Fruit fly (Drosophila melanogaster) whole organism, prepupa: ENCODE results near the gene CG9616.

ENCODE experiments used
- Blimp-1 ChIP-seq: fragments of 200-800 bp; sonication (Bioruptor generic); optimal IDR thresholded peaks from 3 replicates; lab custom pipeline; 2017; ENCODE audit warnings: missing biosample characterization, missing genetic modification characterization, mild to moderate bottlenecking, moderate library complexity, missing genetic modification reagents
- CG10631 ChIP-seq: fragments of 200-800 bp; sonication (Bioruptor generic); optimal IDR thresholded peaks from 2 replicates; lab custom pipeline; 2016; ENCODE audit warnings: missing biosample characterization, missing genetic modification characterization
- CG10669 ChIP-seq: fragments of 200-800 bp; sonication (Bioruptor generic); optimal IDR thresholded peaks from 3 replicates; lab custom pipeline; 2018; ENCODE audit warnings: missing biosample characterization, mild to moderate bottlenecking, missing genetic modification characterization, moderate library complexity
- CG11294 ChIP-seq: fragments of 200-800 bp; sonication (Bioruptor generic); IDR thresholded peaks from 2 replicates; pipeline ENCODE4 v1.3.6; 2022; ENCODE audit warnings: missing biosample characterization, missing genetic modification characterization
- CG11902 ChIP-seq: fragments of 200-800 bp; sonication (Bioruptor generic); optimal IDR thresholded peaks from 3 replicates; lab custom pipeline; 2016; ENCODE audit warnings: missing biosample characterization, missing genetic modification characterization
- CG15336 ChIP-seq: fragments of 200-800 bp; sonication (Bioruptor generic); IDR thresholded peaks from 2 replicates; pipeline ENCODE4 v1.3.6; 2022; ENCODE audit warnings: missing biosample characterization, missing genetic modification characterization
- CG32006 ChIP-seq: fragments of 200-800 bp; sonication (Bioruptor generic); optimal IDR thresholded peaks from 3 replicates; lab custom pipeline; 2017; ENCODE audit warnings: missing biosample characterization, mild to moderate bottlenecking, missing genetic modification characterization
- CG34406 ChIP-seq: fragments of 200-800 bp; sonication (Bioruptor generic); optimal IDR thresholded peaks from 3 replicates; lab custom pipeline; 2016; ENCODE audit warnings: missing biosample characterization, missing genetic modification characterization
- CG3919 ChIP-seq: fragments of 200-800 bp; sonication (Bioruptor generic); optimal IDR thresholded peaks from 3 replicates; lab custom pipeline; 2016; ENCODE audit warnings: missing biosample characterization, missing genetic modification characterization
- CG4318 ChIP-seq: fragments of 200-800 bp; sonication (Bioruptor generic); optimal IDR thresholded peaks from 3 replicates; lab custom pipeline; 2017; ENCODE audit warnings: missing biosample characterization, mild to moderate bottlenecking, missing genetic modification characterization
- CG6276 ChIP-seq: fragments of 200-800 bp; sonication (Bioruptor generic); optimal IDR thresholded peaks from 2 replicates; lab custom pipeline; 2017; ENCODE audit warnings: missing biosample characterization, mild to moderate bottlenecking, missing genetic modification characterization
- CG6792 ChIP-seq: fragments of 200-800 bp; sonication (Bioruptor generic); optimal IDR thresholded peaks from 3 replicates; lab custom pipeline; 2016; ENCODE audit warnings: missing biosample characterization, missing genetic modification characterization
- CG6808 ChIP-seq: fragments of 200-800 bp; sonication (Bioruptor generic); optimal IDR thresholded peaks from 3 replicates; lab custom pipeline; 2017; ENCODE audit warnings: missing biosample characterization, missing genetic modification characterization, mild to moderate bottlenecking, moderate library complexity, missing genetic modification reagents
- CG6854 ChIP-seq: fragments of 200-800 bp; sonication (Bioruptor generic); optimal IDR thresholded peaks from 2 replicates; lab custom pipeline; 2017; ENCODE audit warnings: missing biosample characterization, mild to moderate bottlenecking, missing genetic modification characterization
- CG8119 ChIP-seq: fragments of 200-800 bp; sonication (Bioruptor generic); IDR thresholded peaks from 3 replicates; pipeline ENCODE4 v1.3.6; 2022; ENCODE audit warnings: missing biosample characterization, missing genetic modification characterization
- CG8632 ChIP-seq: fragments of 200-800 bp; sonication (Bioruptor generic); optimal IDR thresholded peaks from 3 replicates; lab custom pipeline; 2016; ENCODE audit warnings: missing biosample characterization, missing genetic modification characterization
- Eip75B ChIP-seq: fragments of 200-800 bp; sonication (Bioruptor generic); optimal IDR thresholded peaks from 3 replicates; lab custom pipeline; 2016; ENCODE audit warnings: missing biosample characterization, missing genetic modification characterization
- Eip78C ChIP-seq: fragments of 200-800 bp; sonication (Bioruptor generic); peaks from one replicate; lab custom pipeline; 2016; ENCODE audit warnings: missing biosample characterization, missing genetic modification characterization
- Eip93F ChIP-seq: fragments of 200-800 bp; sonication (Bioruptor generic); optimal IDR thresholded peaks from 2 replicates; lab custom pipeline; 2016; ENCODE audit warnings: missing biosample characterization, mild to moderate bottlenecking, missing genetic modification characterization
- Ets96B ChIP-seq: fragments of 200-800 bp; optimal IDR thresholded peaks from 2 replicates; lab custom pipeline; 2019; ENCODE audit warnings: missing biosample characterization, mild to moderate bottlenecking, missing genetic modification characterization, moderate library complexity
- Gug ChIP-seq: fragments of 200-800 bp; sonication (Bioruptor generic); IDR thresholded peaks from 2 replicates; pipeline ENCODE4 v1.3.6; 2022; ENCODE audit warnings: missing biosample characterization, missing genetic modification characterization
- Hr38 ChIP-seq: sonication (Bioruptor generic); optimal IDR thresholded peaks from 2 replicates; lab custom pipeline; 2016; ENCODE audit warnings: missing biosample characterization, missing genetic modification characterization
- Hr39 ChIP-seq: fragments of 200-800 bp; sonication (Bioruptor generic); optimal IDR thresholded peaks from 2 replicates; lab custom pipeline; 2016; ENCODE audit warnings: missing biosample characterization, missing genetic modification characterization
- Hr4 ChIP-seq: fragments of 200-800 bp; sonication (Bioruptor generic); optimal IDR thresholded peaks from 3 replicates; lab custom pipeline; 2016; ENCODE audit warnings: missing biosample characterization, missing genetic modification characterization
- Met ChIP-seq: fragments of 200-800 bp; sonication (Bioruptor generic); optimal IDR thresholded peaks from 3 replicates; lab custom pipeline; 2016; ENCODE audit warnings: missing biosample characterization, missing genetic modification characterization
- OdsH ChIP-seq: fragments of 200-800 bp; sonication (Bioruptor generic); optimal IDR thresholded peaks from 3 replicates; lab custom pipeline; 2016; ENCODE audit warnings: missing biosample characterization, missing genetic modification characterization
- Sox102F ChIP-seq: fragments of 200-800 bp; sonication (Bioruptor generic); optimal IDR thresholded peaks from 2 replicates; lab custom pipeline; 2016; ENCODE audit warnings: missing biosample characterization, mild to moderate bottlenecking, missing genetic modification characterization
- Sox15 ChIP-seq: fragments of 200-800 bp; sonication (Bioruptor generic); optimal IDR thresholded peaks from 3 replicates; lab custom pipeline; 2016; ENCODE audit warnings: missing biosample characterization, missing genetic modification characterization
- achi ChIP-seq: fragments of 200-800 bp; sonication (Bioruptor generic); optimal IDR thresholded peaks from 3 replicates; lab custom pipeline; 2016; ENCODE audit warnings: missing biosample characterization, missing genetic modification characterization
- acj6 ChIP-seq: fragments of 200-800 bp; sonication (Bioruptor generic); optimal IDR thresholded peaks from 3 replicates; lab custom pipeline; 2016; ENCODE audit warnings: missing biosample characterization, missing genetic modification characterization
- cyc ChIP-seq: fragments of 200-800 bp; sonication (Bioruptor generic); optimal IDR thresholded peaks from 3 replicates; lab custom pipeline; 2016; ENCODE audit warnings: missing biosample characterization, missing genetic modification characterization
- dac ChIP-seq: fragments of 200-800 bp; sonication (Bioruptor generic); optimal IDR thresholded peaks from 2 replicates; lab custom pipeline; 2017; ENCODE audit warnings: missing biosample characterization, mild to moderate bottlenecking, missing genetic modification characterization
- dsx ChIP-seq: fragments of 200-800 bp; optimal IDR thresholded peaks from 3 replicates; lab custom pipeline; 2019; ENCODE audit warnings: missing biosample characterization, mild to moderate bottlenecking, missing genetic modification characterization, moderate library complexity; ENCODE audit not compliant: poor library complexity, severe bottlenecking
- eg ChIP-seq: fragments of 200-800 bp; sonication (Bioruptor generic); IDR thresholded peaks from 3 replicates; pipeline ENCODE4 v1.3.6; 2022; ENCODE audit warnings: missing biosample characterization, missing genetic modification characterization
- fd59A ChIP-seq: fragments of 200-800 bp; sonication (Bioruptor generic); optimal IDR thresholded peaks from 2 replicates; lab custom pipeline; 2017; ENCODE audit warnings: missing biosample characterization, mild to moderate bottlenecking, missing genetic modification characterization, missing genetic modification reagents
- fd85E ChIP-seq: fragments of 200-800 bp; sonication (Bioruptor generic); optimal IDR thresholded peaks from 3 replicates; lab custom pipeline; 2016; ENCODE audit warnings: missing biosample characterization, missing genetic modification characterization
- fkh ChIP-seq: fragments of 200-800 bp; sonication (Bioruptor generic); optimal IDR thresholded peaks from 3 replicates; lab custom pipeline; 2017; ENCODE audit warnings: missing biosample characterization, mild to moderate bottlenecking, missing genetic modification characterization, moderate library complexity
- lz ChIP-seq: fragments of 200-800 bp; sonication (Bioruptor generic); optimal IDR thresholded peaks from 3 replicates; lab custom pipeline; 2016; ENCODE audit warnings: missing biosample characterization, missing genetic modification characterization
- svp ChIP-seq: fragments of 200-800 bp; sonication (Bioruptor generic); peaks from one replicate; lab custom pipeline; 2016; ENCODE audit warnings: missing biosample characterization, missing genetic modification characterization
- topi ChIP-seq: fragments of 200-800 bp; sonication (Bioruptor generic); optimal IDR thresholded peaks from 3 replicates; lab custom pipeline; 2016; ENCODE audit warnings: missing biosample characterization, missing genetic modification characterization
- vri ChIP-seq: fragments of 200-800 bp; sonication (Bioruptor generic); optimal IDR thresholded peaks from 3 replicates; lab custom pipeline; 2016; ENCODE audit warnings: missing biosample characterization, mild to moderate bottlenecking, missing genetic modification characterization

Gene CG9616

DNA sequence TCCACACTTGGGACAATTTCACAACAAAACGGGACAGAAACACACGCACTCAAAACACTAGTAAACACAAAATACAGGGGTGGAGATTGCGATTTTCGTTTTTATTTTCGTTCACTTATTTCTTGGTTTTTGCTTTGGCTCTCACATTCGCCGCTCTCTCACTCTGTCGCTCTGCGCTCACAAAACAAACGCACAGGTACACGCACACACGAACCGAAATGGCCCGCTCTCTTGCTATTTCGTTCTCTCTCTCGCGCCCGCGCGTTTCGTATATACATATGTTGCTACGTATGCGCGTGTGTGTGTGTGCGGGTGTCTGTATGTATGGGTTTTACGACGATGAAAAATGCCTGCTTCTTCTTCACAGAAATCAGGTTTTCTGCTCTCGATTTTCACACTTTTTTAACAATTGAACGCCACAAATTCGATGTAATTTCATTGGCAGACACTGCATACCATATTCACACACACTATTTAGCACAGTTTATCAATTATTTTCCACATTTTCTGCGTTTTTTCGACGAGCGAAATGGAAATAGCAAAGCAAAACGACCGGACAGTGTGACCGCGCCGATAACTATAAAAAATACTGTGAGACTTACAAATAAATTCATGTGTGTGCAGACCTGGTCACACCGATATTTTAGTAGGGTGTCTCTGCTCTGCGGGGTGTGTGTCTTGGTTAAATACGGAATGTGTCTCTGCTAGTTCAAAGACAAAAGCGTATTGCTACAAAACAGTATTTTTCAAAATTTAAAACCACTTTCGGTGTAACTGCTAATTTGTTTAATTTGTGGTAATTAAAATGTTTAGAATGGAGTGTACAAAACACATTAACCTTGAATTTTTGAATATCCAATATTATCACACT lies 41.3 kb upstream of the CG9616 start, which contains the start of gene trx (continued):
- no peak for TF ChIP-seq Blimp-1 (GFP tag; lab: Kevin White, UChicago)
- TF ChIP-seq CG8632 (GFP tag; lab: Kevin White, UChicago): no peak
- no peak for TF ChIP-seq fkh (GFP tag; lab: Kevin White, UChicago)
- TF ChIP-seq Sox15 (GFP tag; lab: Kevin White, UChicago): no peak
- no peak for TF ChIP-seq CG11294 (GFP tag; lab: Robert Waterston, UW)
- TF ChIP-seq CG6792 (GFP tag; lab: Kevin White, UChicago): no peak
- peak; percentile 60 for TF ChIP-seq CG6854 (GFP tag; lab: Kevin White, UChicago)
- no peak for TF ChIP-seq Gug
- peak; percentile 30 for TF ChIP-seq Eip75B (GFP tag; lab: Kevin White, UChicago)
- no peak for TF ChIP-seq dac (GFP tag; lab: Kevin White, UChicago)
- no peak for TF ChIP-seq eg (GFP tag; lab: Robert Waterston, UW)
- no peak for TF ChIP-seq acj6
- TF ChIP-seq CG11902 (GFP tag; lab: Kevin White, UChicago): no peak
- TF ChIP-seq Sox102F: peak; percentile 41
- no peak for TF ChIP-seq cyc (GFP tag; lab: Kevin White, UChicago)
- TF ChIP-seq topi (GFP tag; lab: Kevin White, UChicago): no peak
- peak; percentile 44 for TF ChIP-seq vri (GFP tag; lab: Kevin White, UChicago)
- peak; percentile 33 for TF ChIP-seq Eip78C (GFP tag; lab: Kevin White, UChicago)
- peak; percentile 37 for TF ChIP-seq dsx (GFP tag; lab: Kevin White, UChicago)
- TF ChIP-seq fd85E (GFP tag; lab: Kevin White, UChicago): no peak
- TF ChIP-seq CG6808: no peak
- TF ChIP-seq CG32006 (GFP tag; lab: Kevin White, UChicago): no peak
- TF ChIP-seq OdsH (GFP tag; lab: Kevin White, UChicago): no peak
- no peak for TF ChIP-seq CG8119 (GFP tag; lab: Robert Waterston, UW)
- peak; percentile 1 for TF ChIP-seq CG3919 (GFP tag; lab: Kevin White, UChicago)
- TF ChIP-seq CG10631 (GFP tag; lab: Kevin White, UChicago): no peak
- TF ChIP-seq CG34406 (GFP tag; lab: Kevin White, UChicago): no peak
- TF ChIP-seq CG10669 (GFP tag; lab: Kevin White, UChicago): no peak
- TF ChIP-seq fd59A (GFP tag; lab: Kevin White, UChicago): no peak
- no peak for TF ChIP-seq CG15336 (GFP tag; lab: Robert Waterston, UW)
- TF ChIP-seq Hr38 (GFP tag; lab: Kevin White, UChicago): no peak
- TF ChIP-seq Eip93F (GFP tag; lab: Kevin White, UChicago): no peak
- TF ChIP-seq achi: no peak
- TF ChIP-seq CG6276 (GFP tag; lab: Kevin White, UChicago): no peak
- TF ChIP-seq CG4318: no peak

DNA sequence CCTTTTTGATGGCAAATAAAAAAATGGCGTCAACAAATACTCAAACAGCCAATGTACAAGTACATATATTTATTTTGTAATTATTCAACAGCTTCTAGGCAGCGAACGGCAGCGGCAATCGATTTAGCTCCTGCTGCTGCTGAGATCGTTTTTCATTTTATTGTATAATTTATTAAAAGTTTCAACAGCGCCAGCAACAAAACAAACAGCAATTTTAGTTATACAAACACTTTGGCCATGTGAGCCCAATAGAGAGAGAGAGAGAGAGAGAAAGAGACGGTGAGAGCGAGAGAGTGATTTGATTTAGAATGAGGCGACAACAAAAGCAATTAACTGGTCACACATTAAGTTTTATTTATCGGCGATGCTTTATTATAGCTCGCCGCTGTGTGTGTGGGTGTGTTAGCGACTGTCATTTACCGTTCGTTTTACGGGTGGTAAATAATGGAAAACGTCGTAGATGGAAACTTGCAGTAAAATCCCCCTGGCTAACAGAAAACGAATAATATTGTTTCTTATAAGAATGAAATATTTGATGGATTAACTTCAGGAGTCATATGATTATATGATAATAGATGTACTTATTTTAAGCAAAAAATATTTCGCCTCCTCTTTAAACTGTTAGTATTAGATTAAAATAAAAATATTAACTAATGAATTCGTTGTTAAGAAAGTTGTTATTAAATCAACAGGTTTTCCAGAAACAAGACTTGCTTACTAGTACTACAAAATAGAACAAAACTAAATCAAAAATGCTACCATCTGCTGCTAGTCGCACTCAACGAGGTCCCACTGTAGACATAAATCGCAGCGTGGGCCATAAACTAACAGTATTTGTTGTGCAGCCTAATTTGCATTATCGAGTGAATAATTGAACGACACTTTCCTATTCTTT lies 40.0 kb upstream of the CG9616 start:
- TF ChIP-seq Hr4 (peak; percentile 33), achi (no peak), Ets96B (tag; lab: Kevin White, UChicago) (no peak), fkh (GFP tag; lab: Kevin White, UChicago) (peak; percentile 85), Sox102F (no peak), Eip93F (GFP tag; lab: Kevin White, UChicago) (no peak), Eip78C (GFP tag; lab: Kevin White, UChicago) (peak; percentile 61), svp (GFP tag; lab: Kevin White, UChicago) (peak; percentile 58), CG34406 (GFP tag; lab: Kevin White, UChicago) (no peak), Hr39 (no peak), Met (GFP tag; lab: Kevin White, UChicago) (no peak), CG32006 (GFP tag; lab: Kevin White, UChicago) (peak; percentile 19), lz (GFP tag; lab: Kevin White, UChicago) (no peak)
